Worm (Caenorhabditis elegans) whole organism, late embryonic: ENCODE results near the gene aagr-3.

Experiments
- C08G9.2 ChIP-seq: sonication (generic microtip); optimal IDR thresholded peaks from 2 replicates; lab custom pipeline; 2016; ENCODE audit warnings: mild to moderate bottlenecking, missing genetic modification characterization, moderate library complexity, missing compliant biosample characterization
- C38D4.7 ChIP-seq: fragments of 200-800 bp; sonication (Bioruptor generic); optimal IDR thresholded peaks from 2 replicates; lab custom pipeline; 2018; ENCODE audit warnings: mild to moderate bottlenecking, missing genetic modification characterization, moderate library complexity, missing compliant biosample characterization
- K09A11.1 ChIP-seq: sonication (generic microtip); optimal IDR thresholded peaks from 2 replicates; lab custom pipeline; 2017; ENCODE audit warnings: antibody characterized with exemption, mild to moderate bottlenecking, missing genetic modification characterization, missing compliant biosample characterization; ENCODE audit not compliant: insufficient read depth
- Y22D7AL.16 ChIP-seq: sonication (generic microtip); optimal IDR thresholded peaks from 2 replicates; lab custom pipeline; 2016; ENCODE audit warnings: missing genetic modification characterization, missing compliant biosample characterization
- ama-1 ChIP-seq: fragments of 150-350 bp; optimal IDR thresholded peaks from 2 replicates; lab custom pipeline; 2014
- ceh-14 ChIP-seq: sonication (generic microtip); optimal IDR thresholded peaks from 2 replicates; lab custom pipeline; 2016; ENCODE audit warnings: missing genotype, missing genetic modification characterization, missing compliant biosample characterization
- ceh-18 ChIP-seq: sonication (generic microtip); optimal IDR thresholded peaks from 2 replicates; lab custom pipeline; 2016; ENCODE audit warnings: missing genetic modification characterization, missing compliant biosample characterization
- ceh-19 ChIP-seq: fragments of 200-800 bp; sonication (Bioruptor generic); optimal IDR thresholded peaks from 2 replicates; lab custom pipeline; 2018; ENCODE audit warnings: mild to moderate bottlenecking, missing genetic modification characterization, missing compliant biosample characterization
- ceh-2 ChIP-seq: sonication (generic microtip); optimal IDR thresholded peaks from 2 replicates; lab custom pipeline; 2016; ENCODE audit warnings: missing genotype, missing genetic modification characterization, missing compliant biosample characterization
- ceh-22 ChIP-seq: sonication (generic microtip); optimal IDR thresholded peaks from 2 replicates; lab custom pipeline; 2017; ENCODE audit warnings: missing biosample characterization, missing genetic modification characterization
- ceh-31 ChIP-seq: sonication (generic microtip); optimal IDR thresholded peaks from 2 replicates; lab custom pipeline; 2016; ENCODE audit warnings: missing genetic modification characterization, missing compliant biosample characterization
- ceh-34 ChIP-seq: sonication (generic microtip); optimal IDR thresholded peaks from 2 replicates; lab custom pipeline; 2016; ENCODE audit warnings: mild to moderate bottlenecking, missing genetic modification characterization, missing compliant biosample characterization
- ceh-45 ChIP-seq: fragments of 200-800 bp; sonication (Bioruptor generic); IDR thresholded peaks from 2 replicates; pipeline ENCODE4 v1.3.6; 2022; ENCODE audit warnings: missing genetic modification reagents, missing genetic modification characterization, missing compliant biosample characterization
- ceh-48 ChIP-seq: sonication (generic microtip); optimal IDR thresholded peaks from 2 replicates; lab custom pipeline; 2016; ENCODE audit warnings: missing genetic modification characterization, inconsistent platforms, missing compliant biosample characterization
- dmd-4 ChIP-seq: sonication (generic microtip); optimal IDR thresholded peaks from 2 replicates; lab custom pipeline; 2016; ENCODE audit warnings: borderline replicate concordance, missing genetic modification characterization, missing compliant biosample characterization
- elt-2 ChIP-seq: sonication (generic microtip); optimal IDR thresholded peaks from 2 replicates; lab custom pipeline; 2016; ENCODE audit warnings: missing genetic modification reagents, missing genetic modification characterization, missing compliant biosample characterization
- ets-4 ChIP-seq: sonication (generic microtip); optimal IDR thresholded peaks from 2 replicates; lab custom pipeline; 2016; ENCODE audit warnings: missing genetic modification characterization, missing compliant biosample characterization
- fkh-10 ChIP-seq: fragments of 150-350 bp; optimal IDR thresholded peaks from 2 replicates; lab custom pipeline; 2014; ENCODE audit warnings: missing biosample characterization, missing genetic modification reagents, missing genetic modification characterization
- gmeb-2 ChIP-seq: sonication (generic microtip); optimal IDR thresholded peaks from 2 replicates; lab custom pipeline; 2016; ENCODE audit warnings: missing genetic modification characterization, inconsistent platforms, missing compliant biosample characterization
- lim-6 ChIP-seq: sonication (generic microtip); optimal IDR thresholded peaks from 2 replicates; lab custom pipeline; 2016; ENCODE audit warnings: missing genetic modification characterization, missing compliant biosample characterization
- lin-11 ChIP-seq: fragments of 200-800 bp; sonication (Bioruptor generic); optimal IDR thresholded peaks from 2 replicates; lab custom pipeline; 2018; ENCODE audit warnings: mild to moderate bottlenecking, missing genetic modification characterization, missing compliant biosample characterization
- nfya-1 ChIP-seq: sonication (generic microtip); optimal IDR thresholded peaks from 2 replicates; lab custom pipeline; 2017; ENCODE audit warnings: missing genetic modification characterization, mild to moderate bottlenecking, missing compliant biosample characterization, antibody characterized with exemption, moderate library complexity
- nhr-232 ChIP-seq: sonication (generic microtip); optimal IDR thresholded peaks from 2 replicates; lab custom pipeline; 2016; ENCODE audit warnings: missing genetic modification characterization, missing compliant biosample characterization
- pros-1 ChIP-seq: fragments of 150-350 bp; optimal IDR thresholded peaks from 2 replicates; lab custom pipeline; 2014; ENCODE audit warnings: missing biosample characterization, missing genetic modification reagents, missing genetic modification characterization
- ref-2 ChIP-seq: sonication (generic microtip); optimal IDR thresholded peaks from 2 replicates; lab custom pipeline; 2016; ENCODE audit warnings: missing genetic modification characterization, missing compliant biosample characterization
- sdc-2 ChIP-seq: sonication (generic microtip); optimal IDR thresholded peaks from 2 replicates; lab custom pipeline; 2016; ENCODE audit warnings: missing genotype, missing genetic modification characterization, missing compliant biosample characterization
- sox-2 ChIP-seq: fragments of 200-800 bp; sonication (Bioruptor generic); IDR thresholded peaks from 2 replicates; pipeline ENCODE4 v1.3.6; 2022; ENCODE audit warnings: missing genetic modification reagents, missing genetic modification characterization, missing compliant biosample characterization
- sox-4 ChIP-seq: sonication (generic microtip); optimal IDR thresholded peaks from 2 replicates; lab custom pipeline; 2017; ENCODE audit warnings: mild to moderate bottlenecking, missing genetic modification characterization, inconsistent platforms, missing compliant biosample characterization
- syd-9 ChIP-seq: sonication (generic microtip); optimal IDR thresholded peaks from 2 replicates; lab custom pipeline; 2016; ENCODE audit warnings: mild to moderate bottlenecking, missing genetic modification characterization, moderate library complexity, missing compliant biosample characterization
- tbx-2 ChIP-seq: sonication (generic microtip); optimal IDR thresholded peaks from 2 replicates; lab custom pipeline; 2016; ENCODE audit warnings: missing genetic modification characterization, missing compliant biosample characterization
- ttx-3 ChIP-seq: sonication (generic microtip); optimal IDR thresholded peaks from 2 replicates; lab custom pipeline; 2016; ENCODE audit warnings: missing genetic modification reagents, missing genetic modification characterization, missing compliant biosample characterization
- unc-3 ChIP-seq, 2 experiments: fragments of 200-800 bp in 1 of 2; sonication (Bioruptor generic) in 1 of 2; sonication (generic microtip) in 1 of 2; conservative IDR thresholded peaks in 1 of 2; optimal IDR thresholded peaks in 1 of 2; 2 replicates each; pipeline versions ENCODE4 v1.3.6 to Lab custom; 2016 to 2022; ENCODE audit warnings: missing compliant biosample characterization in 2 of 2, missing genetic modification characterization in 2 of 2, missing genetic modification reagents in 1 of 2
- unc-42 ChIP-seq: sonication (generic microtip); optimal IDR thresholded peaks from 2 replicates; lab custom pipeline; 2016; ENCODE audit warnings: missing genotype, missing genetic modification characterization, missing compliant biosample characterization
- ztf-16 ChIP-seq: sonication (generic microtip); optimal IDR thresholded peaks from 2 replicates; lab custom pipeline; 2017; ENCODE audit warnings: missing genetic modification characterization, missing compliant biosample characterization

The aagr-3 gene

ce11 chrV:9729462-9730162, at the start of gene aagr-3, which contains the start of gene drap-1:
TSS of gene aagr-3 (minus strand) at chrV:9729512.
TSS of gene drap-1 (plus strand) at chrV:9730106.
- no peak for TF ChIP-seq pros-1 (tag; lab: Kevin White, UChicago)
- TF ChIP-seq elt-2 (tag; lab: Kevin White, UChicago), result peak; percentile 14
- no peak for TF ChIP-seq ceh-34 (tag; lab: Kevin White, UChicago)
- peak; percentile 2 for TF ChIP-seq ceh-31 (tag; lab: Kevin White, UChicago)
- TF ChIP-seq ets-4 (tag; lab: Kevin White, UChicago), result no peak
- peak; percentile 45 for TF ChIP-seq nfya-1 (tag; lab: Kevin White, UChicago)
- no peak for TF ChIP-seq Y22D7AL.16 (tag; lab: Kevin White, UChicago)
- TF ChIP-seq gmeb-2 (tag; lab: Kevin White, UChicago), result no peak
- TF ChIP-seq lin-11 (tag; lab: Kevin White, UChicago), result no peak
- no peak for TF ChIP-seq ama-1 (lab: Kevin White, UChicago)
- TF ChIP-seq ceh-14 (tag; lab: Kevin White, UChicago), result no peak
- no peak for TF ChIP-seq unc-42 (tag; lab: Kevin White, UChicago)
- no peak for TF ChIP-seq sox-4 (tag; lab: Kevin White, UChicago)
- no peak for TF ChIP-seq ceh-19
- no peak for TF ChIP-seq ceh-48
- no peak for TF ChIP-seq ceh-2
- no peak for TF ChIP-seq nhr-232 (tag; lab: Kevin White, UChicago)

ce11 chrV:9777645-9778044, 48.3 kb upstream of the aagr-3 start, which contains the start of gene smg-4:
TSS of gene smg-4 (minus strand) at chrV:9777745.
- TF ChIP-seq ceh-22 (no peak), lim-6 (tag; lab: Kevin White, UChicago) (no peak), dmd-4 (tag; lab: Kevin White, UChicago) (no peak), tbx-2 (tag; lab: Kevin White, UChicago) (no peak), unc-3 (GFP tag; conservative IDR thresholded peaks at IDR 0.05; lab: Robert Waterston, UW) (no peak), unc-3 (tag; optimal IDR thresholded peaks at IDR 0.05; lab: Kevin White, UChicago) (no peak), unc-42 (tag; lab: Kevin White, UChicago) (no peak), sdc-2 (tag; lab: Kevin White, UChicago) (no peak), ceh-45 (GFP tag; lab: Robert Waterston, UW) (no peak)
- TF ChIP-seq, all 69 proteins: peak for 0

DNA sequence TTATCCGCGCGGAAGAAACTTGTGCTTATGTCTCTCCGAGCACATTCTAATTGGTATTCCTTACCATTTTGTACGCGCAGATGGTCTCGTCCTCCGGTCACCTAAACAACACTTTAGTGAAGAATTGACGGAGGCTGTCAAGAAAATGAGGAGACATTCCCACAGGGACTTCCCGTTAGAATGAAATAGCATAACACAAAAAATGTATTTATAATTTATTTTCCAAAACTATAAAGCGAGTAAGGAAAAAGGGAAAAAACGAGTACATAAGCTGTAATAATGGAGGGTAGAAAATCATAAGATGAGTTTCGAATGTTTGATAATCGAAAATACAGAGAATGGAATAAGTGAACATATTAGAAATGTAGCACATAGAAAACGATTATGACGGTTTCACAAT, 46.4 kb upstream of the aagr-3 start, which contains the start of gene F46B6.12:
TSS of gene F46B6.12 (minus strand) at position 101 of the 400 bp plus-strand sequence.
- TF ChIP-seq gmeb-2 (tag; lab: Kevin White, UChicago) (no peak), sox-2 (GFP tag; lab: Robert Waterston, UW) (no peak), ceh-2 (no peak), C08G9.2 (tag; lab: Kevin White, UChicago) (no peak), ttx-3 (tag; lab: Kevin White, UChicago) (no peak), syd-9 (tag; lab: Kevin White, UChicago) (no peak), K09A11.1 (no peak), ceh-19 (no peak), tbx-2 (tag; lab: Kevin White, UChicago) (no peak), fkh-10 (GFP tag; lab: Kevin White, UChicago) (no peak), elt-2 (tag; lab: Kevin White, UChicago) (no peak), ztf-16 (no peak), ceh-18 (no peak), unc-3 (GFP tag; conservative IDR thresholded peaks at IDR 0.05; lab: Robert Waterston, UW) (no peak), unc-3 (tag; optimal IDR thresholded peaks at IDR 0.05; lab: Kevin White, UChicago) (no peak), dmd-4 (tag; lab: Kevin White, UChicago) (no peak), ref-2 (tag; lab: Kevin White, UChicago) (no peak), C38D4.7 (GFP tag; lab: Kevin White, UChicago) (no peak), sox-4 (tag; lab: Kevin White, UChicago) (no peak)
